Fruit fly (Drosophila melanogaster): ENCODE data around the gene CG6321.

Gene CG6321

DNA sequence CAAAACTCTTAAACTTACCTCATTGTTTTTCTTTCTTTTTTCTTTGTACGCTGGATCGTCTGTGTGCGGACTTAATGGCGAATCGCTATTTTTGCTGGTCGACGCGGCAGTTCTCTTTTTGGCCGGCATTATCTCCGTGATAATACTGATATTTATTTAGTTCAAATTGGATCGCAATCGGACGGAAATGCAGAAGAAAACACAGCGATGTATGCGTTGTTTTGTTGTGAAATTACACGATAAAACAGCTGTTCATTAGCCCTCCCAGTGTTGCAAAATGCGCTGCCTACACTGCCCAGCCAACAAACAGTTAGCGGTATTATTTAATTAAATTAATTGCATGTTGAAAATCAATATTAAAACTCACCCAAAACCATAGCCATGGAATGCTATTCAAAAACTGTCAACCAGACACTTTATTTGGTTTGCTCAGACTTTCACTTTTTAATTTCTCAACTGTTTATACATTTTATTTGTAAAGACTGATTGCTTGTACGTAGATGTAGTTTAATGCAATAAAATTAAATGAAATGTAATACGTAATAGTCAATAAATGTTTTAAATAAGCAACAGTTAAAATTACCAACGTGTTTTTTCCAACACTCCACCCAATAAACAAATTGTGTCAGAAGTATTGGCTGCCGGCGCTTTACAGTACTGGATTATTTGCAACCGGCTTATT lies 37.1 kb upstream of the CG6321 start, which contains the start of the genes Irbp18 and APP-BP1 (continued):
- TF ChIP-seq HmgZ (tag; optimal IDR thresholded peaks at IDR 0.05): peak; percentile 96
- peak; percentile 84 for TF ChIP-seq CG7372 (GFP tag; IDR thresholded peaks at IDR 0.05)
- TF ChIP-seq bigmax (GFP tag; optimal IDR thresholded peaks at IDR 0.05): no peak
- TF ChIP-seq Jarid2 (GFP tag; optimal IDR thresholded peaks at IDR 0.05): peak; percentile 76
- TF ChIP-seq ranshi (GFP tag; IDR thresholded peaks at IDR 0.05): peak; percentile 87
- no peak for TF ChIP-seq dati (GFP tag; IDR thresholded peaks at IDR 0.05)
- TF ChIP-seq Oaz (GFP tag; IDR thresholded peaks at IDR 0.05): peak; percentile 70
- TF ChIP-seq CG3726 (GFP tag; IDR thresholded peaks at IDR 0.05): peak; percentile 91; the same call in 2 of the 3 replicates
- peak; percentile 45; the same call in 1 of the 2 replicates for TF ChIP-seq gt (GFP tag; IDR thresholded peaks at IDR 0.05)
- TF ChIP-seq CG15514 (GFP tag; optimal IDR thresholded peaks at IDR 0.05): peak; percentile 90
- peak; percentile 89 for TF ChIP-seq Asciz (GFP tag; optimal IDR thresholded peaks at IDR 0.05)
- peak; percentile 76 for TF ChIP-seq fd102C (GFP tag; optimal IDR thresholded peaks at IDR 0.05)
- peak; percentile 93 for TF ChIP-seq Sox102F (GFP tag; optimal IDR thresholded peaks at IDR 0.05)
- peak; percentile 86 for TF ChIP-seq D19A (tag; optimal IDR thresholded peaks at IDR 0.05)
- TF ChIP-seq Gsc (GFP tag; IDR thresholded peaks at IDR 0.05): peak; percentile 58; the same call in 1 of the 2 replicates
- peak; percentile 91 for TF ChIP-seq CG11695 (GFP tag; IDR thresholded peaks at IDR 0.05)
- peak; percentile 89 for TF ChIP-seq gcm (GFP tag; optimal IDR thresholded peaks at IDR 0.05)
- TF ChIP-seq CG15269 (tag; optimal IDR thresholded peaks at IDR 0.05): peak; percentile 93
- TF ChIP-seq amos (GFP tag; IDR thresholded peaks at IDR 0.05; ENCODE audit: partially characterized antibody): no peak; the same call in 1 of the 2 replicates
- peak; percentile 61; the same call in 1 of the 3 replicates for TF ChIP-seq CG6175 (GFP tag; IDR thresholded peaks at IDR 0.05)
- TF ChIP-seq Xbp1 (GFP tag; optimal IDR thresholded peaks at IDR 0.05): peak; percentile 96
- TF ChIP-seq CG6689 (GFP tag; IDR thresholded peaks at IDR 0.05): peak; percentile 91
- TF ChIP-seq CG11398 (GFP tag; optimal IDR thresholded peaks at IDR 0.05): peak; percentile 83
- TF ChIP-seq E2f2 (GFP tag; IDR thresholded peaks at IDR 0.05): peak; percentile 63
- TF ChIP-seq Doc3 (GFP tag; IDR thresholded peaks at IDR 0.05; ENCODE audit: partially characterized antibody): no peak
- TF ChIP-seq CG1832 (GFP tag; optimal IDR thresholded peaks at IDR 0.05): no peak
- peak; percentile 96 for TF ChIP-seq nmo (GFP tag; optimal IDR thresholded peaks at IDR 0.05)
- peak; percentile 93 for TF ChIP-seq CG10543 (GFP tag; optimal IDR thresholded peaks at IDR 0.05)
- TF ChIP-seq CG2202 (tag; optimal IDR thresholded peaks at IDR 0.05): peak; percentile 83
- peak; percentile 72 for TF ChIP-seq Adf1 (GFP tag; IDR thresholded peaks at IDR 0.05)
- TF ChIP-seq Poxn (GFP tag; IDR thresholded peaks at IDR 0.05): peak; percentile 50
- peak; percentile 86 for TF ChIP-seq CG13894 (tag; optimal IDR thresholded peaks at IDR 0.05)
- peak; percentile 71 for TF ChIP-seq CG17802 (tag; optimal IDR thresholded peaks at IDR 0.05)
- TF ChIP-seq CG11093 (GFP tag; IDR thresholded peaks at IDR 0.05): peak; percentile 71; the same call in 1 of the 3 replicates
- peak; percentile 94 for TF ChIP-seq CG8924 (tag; optimal IDR thresholded peaks at IDR 0.05)
- TF ChIP-seq CG13296 (GFP tag; optimal IDR thresholded peaks at IDR 0.05): peak; percentile 90
- TF ChIP-seq CTCF (GFP tag; optimal IDR thresholded peaks at IDR 0.05): peak; percentile 50
- TF ChIP-seq CG32772 (GFP tag; IDR thresholded peaks at IDR 0.05): peak; percentile 86
- TF ChIP-seq nerfin-2 (GFP tag; IDR thresholded peaks at IDR 0.05; ENCODE audit: partially characterized antibody): no peak
- peak; percentile 95 for TF ChIP-seq bcd (GFP tag; optimal IDR thresholded peaks at IDR 0.05)
- TF ChIP-seq CG9876 (GFP tag; optimal IDR thresholded peaks at IDR 0.05): peak; percentile 84
- peak; percentile 86 for TF ChIP-seq psq (GFP tag; optimal IDR thresholded peaks at IDR 0.05)
- peak; percentile 83 for TF ChIP-seq peb (GFP tag; IDR thresholded peaks at IDR 0.05)
- TF ChIP-seq trem (tag; optimal IDR thresholded peaks at IDR 0.05): peak; percentile 84
- TF ChIP-seq Xrp1 (GFP tag; IDR thresholded peaks at IDR 0.05): peak; percentile 93
- peak; percentile 76 for TF ChIP-seq ab (GFP tag; optimal IDR thresholded peaks at IDR 0.05)
- peak; percentile 77; the same call in 2 of the 3 replicates for TF ChIP-seq C15 (GFP tag; IDR thresholded peaks at IDR 0.05)
- peak in 1 of 3 experiments; percentile 92 for TF ChIP-seq lola (GFP tag; optimal IDR thresholded peaks at IDR 0.05)
- TF ChIP-seq Dip2 (GFP tag; IDR thresholded peaks at IDR 0.05): no peak

Data from whole organism, embryonic.